Worm (Caenorhabditis elegans): ENCODE measurements around the gene C02F4.4.

Gene C02F4.4

DNA sequence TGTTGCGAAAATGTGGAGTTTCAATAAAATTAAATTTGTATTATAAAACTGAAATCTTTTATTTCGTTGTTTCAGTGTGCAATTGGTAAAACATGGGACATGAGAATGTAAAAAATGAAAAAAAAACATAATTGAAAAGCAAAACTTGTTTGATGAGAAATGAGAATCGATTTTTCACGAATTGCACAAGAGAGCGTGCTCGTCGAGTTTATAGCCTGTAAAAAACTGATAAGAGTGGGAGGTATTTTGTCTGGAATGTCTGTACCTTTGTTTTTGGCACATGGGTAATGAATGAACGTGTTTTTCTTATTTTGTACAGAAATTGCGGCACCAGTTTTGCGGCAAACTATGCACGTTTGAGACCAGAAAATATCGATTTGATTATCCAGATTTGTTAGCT lies 32.4 kb downstream of the C02F4.4 start:
- TF ChIP-seq nhr-28 (tag; optimal IDR thresholded peaks at IDR 0.05) (no peak), hlh-1 (tag; optimal IDR thresholded peaks at IDR 0.05) (no peak), mep-1 (tag; optimal IDR thresholded peaks at IDR 0.05) (no peak)

ce11 chrIV:10481695-10482094 lies 33.3 kb downstream of the C02F4.4 start, which contains the start of gene egl-21:
Gene egl-21 (minus strand): TSS chrIV:10481844.
- peak; percentile 88 for TF ChIP-seq ces-1 (GFP tag; optimal IDR thresholded peaks at IDR 0.05)
- no peak for TF ChIP-seq tbx-8 (GFP tag; optimal IDR thresholded peaks at IDR 0.05)
- peak; percentile 21 for TF ChIP-seq sptf-1 (tag; optimal IDR thresholded peaks at IDR 0.05)

- TF ChIP-seq ces-1 (GFP tag; optimal IDR thresholded peaks at IDR 0.05) (no peak), ceh-83 (GFP tag; optimal IDR thresholded peaks at IDR 0.05) (no peak), tbx-8 (GFP tag; optimal IDR thresholded peaks at IDR 0.05) (no peak), nhr-12 (tag; optimal IDR thresholded peaks at IDR 0.05) (no peak), ceh-43 (GFP tag; optimal IDR thresholded peaks at IDR 0.05) (no peak), ceh-39 (tag; optimal IDR thresholded peaks at IDR 0.05) (no peak), nhr-28 (tag; optimal IDR thresholded peaks at IDR 0.05) (no peak), lsy-2 (tag; optimal IDR thresholded peaks at IDR 0.05) (no peak), mab-5 (tag; optimal IDR thresholded peaks at IDR 0.05) (no peak), flh-1 (GFP tag; optimal IDR thresholded peaks at IDR 0.05) (no peak), cnd-1 (tag; optimal IDR thresholded peaks at IDR 0.05) (no peak), elt-3 (tag; optimal IDR thresholded peaks at IDR 0.05) (no peak), snpc-4 (tag; optimal IDR thresholded peaks at IDR 0.05) (no peak), bed-3 (GFP tag; optimal IDR thresholded peaks at IDR 0.05) (no peak), nhr-237 (tag; optimal IDR thresholded peaks at IDR 0.05) (no peak), lin-13 (tag; optimal IDR thresholded peaks at IDR 0.05) (no peak), mls-2 (tag; optimal IDR thresholded peaks at IDR 0.05) (no peak), hlh-1 (tag; optimal IDR thresholded peaks at IDR 0.05) (no peak), elt-1 (tag; optimal IDR thresholded peaks at IDR 0.05; ENCODE audit: borderline replicate concordance, insufficient read depth) (no peak), unc-62 (GFP tag; optimal IDR thresholded peaks at IDR 0.05) (no peak)
Observed at ce11 chrIV:10475234-10475633, 39.8 kb downstream of the C02F4.4 start.

ce11 chrIV:10472478-10472877 lies 42.5 kb downstream of the C02F4.4 start, which contains the start of gene bgnt-1.1:
Gene bgnt-1.1 (plus strand): TSS chrIV:10472778.
- TF ChIP-seq nhr-28 (tag; optimal IDR thresholded peaks at IDR 0.05) = no peak
- no peak for TF ChIP-seq elt-1 (tag; optimal IDR thresholded peaks at IDR 0.05; ENCODE audit: borderline replicate concordance, insufficient read depth)
- TF ChIP-seq cnd-1 (tag; optimal IDR thresholded peaks at IDR 0.05) = no peak
- TF ChIP-seq nhr-76 (tag; optimal IDR thresholded peaks at IDR 0.05) = no peak
- TF ChIP-seq nhr-2 (tag; optimal IDR thresholded peaks at IDR 0.05) = no peak
- TF ChIP-seq mab-5 (tag; optimal IDR thresholded peaks at IDR 0.05) = no peak
- TF ChIP-seq mep-1 (tag; optimal IDR thresholded peaks at IDR 0.05) = no peak
- no peak for TF ChIP-seq ham-2 (GFP tag; optimal IDR thresholded peaks at IDR 0.05)
- no peak for TF ChIP-seq ceh-83 (GFP tag; optimal IDR thresholded peaks at IDR 0.05)
- no peak for TF ChIP-seq lsy-2 (tag; optimal IDR thresholded peaks at IDR 0.05)
- no peak for TF ChIP-seq drap-1 (GFP tag; optimal IDR thresholded peaks at IDR 0.05)
- no peak for TF ChIP-seq ceh-43 (GFP tag; optimal IDR thresholded peaks at IDR 0.05)

DNA sequence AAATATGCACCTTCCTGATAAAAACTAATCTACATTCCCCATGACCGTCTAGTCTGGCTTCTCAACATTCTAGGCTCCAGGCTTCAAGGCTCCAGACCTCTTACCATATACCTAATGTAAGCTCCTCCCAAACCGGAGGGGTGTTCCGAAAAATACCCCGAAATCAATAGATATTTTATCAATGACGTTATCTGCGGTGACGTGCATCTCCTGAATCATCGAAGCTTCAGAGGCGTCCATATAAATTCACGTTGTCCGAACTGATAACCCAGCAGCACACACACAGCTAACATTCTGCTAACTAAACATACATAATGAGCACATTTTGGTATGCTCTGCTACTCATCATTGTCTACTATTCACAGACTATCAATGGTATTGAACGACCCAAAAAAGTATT lies 45.5 kb downstream of the C02F4.4 start, which contains the start of gene ugt-44:
Gene ugt-44, plus strand, starts transcription at position 248 of the 400 bp plus-strand sequence.
- TF ChIP-seq blmp-1 (tag; optimal IDR thresholded peaks at IDR 0.05) (no peak), mep-1 (tag; optimal IDR thresholded peaks at IDR 0.05) (no peak), flh-1 (GFP tag; optimal IDR thresholded peaks at IDR 0.05) (no peak), unc-62 (GFP tag; optimal IDR thresholded peaks at IDR 0.05) (no peak), M03D4.4 (tag; optimal IDR thresholded peaks at IDR 0.05) (no peak), mls-2 (tag; optimal IDR thresholded peaks at IDR 0.05) (no peak)

DNA sequence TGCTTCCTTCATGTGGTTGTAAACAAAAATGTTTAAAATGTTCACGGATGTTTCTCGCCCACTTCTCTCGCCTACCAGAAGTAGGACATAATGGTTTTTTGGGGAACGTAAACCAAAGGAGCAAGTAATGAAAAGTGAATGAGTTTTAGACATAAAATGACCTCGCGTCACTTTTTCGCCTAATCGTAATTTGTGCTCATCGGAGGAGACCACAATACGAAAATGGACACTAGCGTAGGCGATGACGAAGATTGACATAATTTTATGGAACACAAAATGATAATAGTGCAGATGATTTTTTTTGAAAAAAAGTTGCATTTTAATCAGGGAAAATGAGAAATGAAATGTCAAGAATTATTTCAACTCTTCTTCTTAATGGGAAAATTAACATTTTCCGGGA lies 46.4 kb downstream of the C02F4.4 start:
- TF ChIP-seq nhr-28 (tag; optimal IDR thresholded peaks at IDR 0.05) (no peak), zip-8 (tag; optimal IDR thresholded peaks at IDR 0.05) (no peak), unc-39 (tag; optimal IDR thresholded peaks at IDR 0.05) (no peak), snpc-4 (tag; optimal IDR thresholded peaks at IDR 0.05) (no peak), unc-62 (GFP tag; optimal IDR thresholded peaks at IDR 0.05) (no peak), nhr-2 (tag; optimal IDR thresholded peaks at IDR 0.05) (no peak), ceh-43 (GFP tag; optimal IDR thresholded peaks at IDR 0.05) (no peak), pha-4 (tag; optimal IDR thresholded peaks at IDR 0.05) (no peak), flh-1 (GFP tag; optimal IDR thresholded peaks at IDR 0.05) (no peak), elt-1 (tag; optimal IDR thresholded peaks at IDR 0.05; ENCODE audit: borderline replicate concordance, insufficient read depth) (no peak), cnd-1 (tag; optimal IDR thresholded peaks at IDR 0.05) (no peak), ceh-39 (tag; optimal IDR thresholded peaks at IDR 0.05) (no peak)

Data from whole organism, mixed stage, embryonic.